Worm (Caenorhabditis elegans) whole organism, early embryonic: ENCODE measurements around the gene F36H9.4.

Experiments used
- B0310.2 ChIP-seq: sonication (generic microtip); optimal IDR thresholded peaks from 2 replicates; lab custom pipeline; 2016; ENCODE audit warnings: mild to moderate bottlenecking, missing genetic modification characterization, missing compliant biosample characterization
- F13C5.2 ChIP-seq: sonication (generic microtip); optimal IDR thresholded peaks from 2 replicates; lab custom pipeline; 2017; ENCODE audit warnings: mild to moderate bottlenecking, missing genetic modification characterization, inconsistent platforms, missing compliant biosample characterization
- aly-1 ChIP-seq: sonication (generic microtip); optimal IDR thresholded peaks from 2 replicates; lab custom pipeline; 2016; ENCODE audit warnings: missing genetic modification characterization, missing compliant biosample characterization
- ama-1 ChIP-seq: fragments of 150-350 bp; optimal IDR thresholded peaks from 2 replicates; lab custom pipeline; 2014
- ceh-13 ChIP-seq: fragments of 200-800 bp; sonication (Bioruptor generic); optimal IDR thresholded peaks from 2 replicates; lab custom pipeline; 2018; ENCODE audit warnings: mild to moderate bottlenecking, missing genetic modification characterization, missing compliant biosample characterization
- ceh-36 ChIP-seq: sonication (generic microtip); optimal IDR thresholded peaks from 2 replicates; lab custom pipeline; 2016; ENCODE audit warnings: missing genetic modification characterization, inconsistent platforms, missing compliant biosample characterization
- ets-7 ChIP-seq: sonication (generic microtip); optimal IDR thresholded peaks from 2 replicates; lab custom pipeline; 2016; ENCODE audit warnings: missing genotype, missing genetic modification characterization, missing compliant biosample characterization
- flt-1 ChIP-seq: fragments of 200-800 bp; sonication (Bioruptor generic); IDR thresholded peaks from 2 replicates; pipeline ENCODE4 v1.3.6; 2022; ENCODE audit warnings: missing genetic modification characterization, missing compliant biosample characterization
- hmbx-1 ChIP-seq: sonication (generic microtip); optimal IDR thresholded peaks from 2 replicates; lab custom pipeline; 2016; ENCODE audit warnings: mild to moderate bottlenecking, missing genetic modification characterization, missing compliant biosample characterization
- hmg-4 ChIP-seq: fragments of 200-800 bp; sonication (Bioruptor generic); optimal IDR thresholded peaks from 2 replicates; lab custom pipeline; 2018; ENCODE audit warnings: mild to moderate bottlenecking, missing genetic modification characterization, missing compliant biosample characterization
- hnd-1 ChIP-seq: sonication (generic microtip); optimal IDR thresholded peaks from 2 replicates; lab custom pipeline; 2016; ENCODE audit warnings: missing genetic modification characterization, missing compliant biosample characterization
- pes-1 ChIP-seq: fragments of 200-800 bp; sonication (Bioruptor generic); IDR thresholded peaks from 2 replicates; pipeline ENCODE4 v1.3.6; 2022; ENCODE audit warnings: missing genetic modification reagents, missing genetic modification characterization, missing compliant biosample characterization
- scrt-1 ChIP-seq: fragments of 200-800 bp; sonication (Bioruptor generic); IDR thresholded peaks from 2 replicates; pipeline ENCODE4 v1.3.6; 2022; ENCODE audit warnings: missing genetic modification characterization, missing compliant biosample characterization
- sea-1 ChIP-seq: fragments of 200-800 bp; sonication (Bioruptor generic); conservative IDR thresholded peaks from 2 replicates; pipeline ENCODE4 v1.3.6; 2022; ENCODE audit warnings: missing genetic modification characterization, missing compliant biosample characterization
- tbx-11 ChIP-seq: fragments of 200-800 bp; sonication (Bioruptor generic); IDR thresholded peaks from 2 replicates; pipeline ENCODE4 v1.3.6; 2022; ENCODE audit warnings: missing genetic modification characterization, missing compliant biosample characterization
- tbx-37 ChIP-seq: fragments of 200-800 bp; sonication (Bioruptor generic); conservative IDR thresholded peaks from 2 replicates; pipeline ENCODE4 v1.3.6; 2022; ENCODE audit warnings: missing genetic modification reagents, missing genetic modification characterization, missing compliant biosample characterization
- tra-4 ChIP-seq: sonication (generic microtip); optimal IDR thresholded peaks from 2 replicates; lab custom pipeline; 2017; ENCODE audit warnings: missing genetic modification characterization, missing compliant biosample characterization

Gene F36H9.4

DNA sequence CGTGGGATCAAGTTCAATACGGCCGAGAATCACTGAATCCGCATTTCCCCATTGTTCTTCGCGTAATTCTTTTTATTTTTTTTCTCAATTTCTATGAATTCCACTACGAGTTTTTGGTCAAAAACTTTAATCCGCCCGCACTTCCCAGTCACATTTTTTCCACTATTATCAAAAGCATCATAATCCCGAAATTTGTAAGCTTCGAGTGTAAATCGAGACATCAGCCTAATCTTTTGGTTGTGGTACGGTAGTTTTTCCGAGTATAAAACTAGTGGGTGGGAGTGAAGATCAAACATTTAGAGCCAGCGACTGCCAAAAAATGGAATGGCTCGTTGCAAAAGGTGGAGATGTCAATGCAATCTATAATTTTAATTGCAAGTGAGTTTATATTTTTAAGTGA, 28.1 kb upstream of the F36H9.4 start, which contains the start of gene srt-42:
Gene srt-42 (plus strand): TSS at position 301 of the 400 bp plus-strand sequence.
- no peak for TF ChIP-seq sea-1
- TF ChIP-seq scrt-1 (GFP tag; lab: Robert Waterston, UW) = no peak
- no peak for TF ChIP-seq tra-4
- TF ChIP-seq hmbx-1 = no peak
- TF ChIP-seq F13C5.2 (tag; lab: Kevin White, UChicago) = no peak
- no peak for TF ChIP-seq pes-1
- no peak for TF ChIP-seq flt-1 (GFP tag; lab: Robert Waterston, UW)
- no peak for TF ChIP-seq aly-1 (tag; lab: Kevin White, UChicago)
- TF ChIP-seq tbx-37 (GFP tag; lab: Robert Waterston, UW) = no peak
- no peak for TF ChIP-seq ceh-36 (tag; lab: Kevin White, UChicago)
- TF ChIP-seq tbx-11 = no peak
- no peak for TF ChIP-seq hnd-1 (tag; lab: Kevin White, UChicago)
- TF ChIP-seq ama-1 (lab: Kevin White, UChicago) = no peak
- TF ChIP-seq hmg-4 = no peak
- TF ChIP-seq B0310.2 (tag; lab: Kevin White, UChicago) = no peak

DNA sequence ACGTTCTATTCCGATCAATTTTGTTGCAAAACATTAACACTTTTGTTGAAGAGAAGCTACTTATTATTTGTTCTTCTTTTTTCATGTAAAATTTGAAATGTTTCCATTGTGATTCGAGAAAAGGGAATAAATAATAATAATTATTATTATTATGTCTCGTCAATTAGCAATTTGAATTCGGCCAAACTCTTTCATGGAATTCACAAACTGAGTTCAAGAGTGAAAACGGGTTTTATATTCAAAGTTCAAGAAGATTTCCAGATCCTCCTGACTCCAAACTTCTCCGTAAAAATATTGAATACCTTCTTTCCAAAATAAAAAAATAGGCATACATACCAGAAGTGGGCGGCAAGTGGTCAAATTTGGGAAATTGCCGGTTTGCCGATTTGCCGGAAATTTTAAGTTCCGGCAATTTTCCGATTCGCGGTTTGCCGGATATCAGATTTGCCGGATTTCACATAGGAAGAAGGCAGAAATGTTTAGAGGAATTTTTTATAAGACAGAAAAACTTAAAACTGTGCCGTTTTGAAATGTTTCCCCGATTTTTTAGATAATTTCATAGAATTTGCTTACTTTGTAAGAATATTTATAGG, 26.8 kb upstream of the F36H9.4 start:
- TF ChIP-seq sea-1 (0 out of 2 replicates have a peak, but pooled peaks have one; percentile 16), ets-7 (tag; lab: Kevin White, UChicago) (no peak)

DNA sequence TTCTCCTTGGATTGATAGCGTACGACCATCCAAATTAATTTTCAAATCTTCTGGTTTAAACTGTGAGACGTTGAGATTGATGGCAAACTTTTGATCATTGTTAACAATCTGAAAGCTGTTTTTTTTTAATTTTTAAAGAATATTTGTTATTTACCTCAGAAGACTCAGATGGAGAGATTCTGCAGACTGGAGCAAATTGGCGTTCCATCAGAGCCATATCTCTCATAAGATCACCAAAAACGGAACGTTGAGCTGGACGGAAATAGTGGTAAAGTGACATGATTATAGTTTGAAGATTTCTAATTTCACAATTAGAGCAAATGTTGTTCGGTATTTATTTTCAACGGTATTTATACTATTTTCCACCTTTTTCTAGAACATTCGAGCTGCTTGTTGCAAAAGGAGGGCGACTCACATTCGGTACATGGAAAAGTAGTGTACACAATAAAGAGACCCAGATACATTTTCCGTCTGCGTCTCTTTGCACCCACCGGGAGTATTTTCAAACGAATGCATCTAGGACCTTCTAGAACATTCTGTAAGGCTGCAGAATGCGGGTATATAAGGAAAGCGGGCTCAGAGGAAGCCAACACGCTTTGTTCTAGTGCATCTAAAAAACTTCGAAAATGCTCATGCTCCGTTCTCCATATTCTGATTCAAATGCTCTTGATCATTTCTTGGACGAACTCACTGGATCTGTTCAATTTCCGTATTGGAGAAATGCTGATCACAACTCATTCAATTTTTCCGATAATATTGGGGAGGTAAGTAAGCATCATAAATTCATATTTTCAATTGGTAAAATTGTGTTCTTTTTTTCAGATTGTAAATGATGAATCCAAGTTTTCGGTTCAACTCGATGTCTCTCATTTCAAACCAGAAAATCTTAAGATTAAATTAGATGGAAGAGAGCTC, 25.9 kb upstream of the F36H9.4 start, which contains the start of the genes hsp-16.2 and hsp-16.41:
Gene hsp-16.2 (minus strand): TSS at position 313 of the 915 bp plus-strand sequence.
Gene hsp-16.41 (plus strand): TSS at position 534 of the 915 bp plus-strand sequence.
- TF ChIP-seq ama-1 (lab: Kevin White, UChicago) (peak; percentile 76), tra-4 (no peak)

DNA sequence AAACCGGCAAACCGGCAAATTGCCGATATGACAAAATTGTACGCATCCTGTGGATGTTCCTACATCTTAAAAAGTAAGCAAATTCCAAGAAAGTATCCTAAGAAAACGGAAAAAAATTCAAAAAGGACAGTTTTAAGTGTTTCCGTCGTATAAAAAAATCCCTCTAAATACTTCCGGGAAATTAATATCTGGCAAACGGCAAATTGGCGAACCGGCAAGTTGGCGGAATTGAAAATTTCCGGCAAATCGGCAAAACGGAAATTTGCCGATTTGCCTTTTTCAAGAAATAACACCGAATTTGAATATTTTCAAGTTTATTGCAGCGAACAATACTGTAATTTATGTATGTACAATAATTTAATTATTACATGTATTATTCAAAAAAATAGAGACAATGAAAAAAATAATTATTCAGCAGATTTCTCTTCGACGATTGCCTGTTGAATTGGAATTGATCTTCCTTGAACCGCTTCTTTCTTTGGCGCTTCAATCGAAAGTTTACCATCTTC, 25.1 kb upstream of the F36H9.4 start:
- TF ChIP-seq aly-1 (tag; lab: Kevin White, UChicago) (no peak), ama-1 (lab: Kevin White, UChicago) (no peak), B0310.2 (tag; lab: Kevin White, UChicago) (no peak), ets-7 (tag; lab: Kevin White, UChicago) (no peak), ceh-36 (tag; lab: Kevin White, UChicago) (no peak)

DNA sequence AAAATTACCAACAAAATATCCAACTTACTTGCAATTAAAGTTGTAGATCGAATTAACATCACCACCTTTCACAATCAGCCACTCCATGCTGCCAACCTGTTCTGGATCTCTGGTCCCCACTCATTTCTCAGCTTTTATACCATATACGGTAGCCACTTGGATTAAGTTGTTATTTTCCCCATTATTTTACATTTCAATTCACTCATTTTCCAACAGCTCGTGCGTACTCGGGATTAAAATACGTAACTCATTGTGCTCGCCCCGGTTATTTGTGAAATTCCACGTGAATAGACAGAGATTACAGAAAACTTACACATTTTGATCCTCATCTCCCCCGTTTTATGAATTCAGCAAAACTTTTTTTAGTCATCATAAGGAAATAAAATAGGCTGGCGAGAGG, 24.0 kb upstream of the F36H9.4 start, which contains the start of gene srt-41:
Gene srt-41 (minus strand): TSS at position 101 of the 400 bp plus-strand sequence.
- TF ChIP-seq ceh-13 = no peak

DNA sequence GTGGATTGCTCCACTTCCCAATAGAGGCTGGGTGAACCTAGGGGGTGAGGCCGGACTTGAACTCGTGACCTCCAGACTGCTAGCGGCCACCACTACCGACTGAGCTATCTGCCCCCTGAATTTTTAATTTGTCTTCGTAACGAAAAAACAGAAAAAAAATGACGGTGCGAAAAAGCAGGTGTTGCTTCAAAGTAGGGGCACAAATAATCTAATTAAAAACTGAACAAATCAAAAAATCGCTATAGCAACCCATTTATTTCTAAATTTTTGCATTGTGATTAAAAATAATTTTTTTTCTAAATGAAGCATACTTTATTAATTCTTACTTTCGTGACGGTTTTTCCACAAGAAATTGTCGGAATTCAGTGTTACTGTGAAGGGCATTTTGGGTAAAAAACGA, 18.9 kb upstream of the F36H9.4 start, which contains the start of gene F36H9.10:
Gene F36H9.10 (plus strand): TSS at position 301 of the 400 bp plus-strand sequence.
- TF ChIP-seq F13C5.2 (tag; lab: Kevin White, UChicago) (no peak), scrt-1 (GFP tag; lab: Robert Waterston, UW) (no peak), tra-4 (no peak), B0310.2 (tag; lab: Kevin White, UChicago) (no peak), sea-1 (no peak), hmbx-1 (no peak), ceh-36 (tag; lab: Kevin White, UChicago) (no peak), ama-1 (lab: Kevin White, UChicago) (no peak), ets-7 (tag; lab: Kevin White, UChicago) (no peak), tbx-37 (GFP tag; lab: Robert Waterston, UW) (no peak)

DNA sequence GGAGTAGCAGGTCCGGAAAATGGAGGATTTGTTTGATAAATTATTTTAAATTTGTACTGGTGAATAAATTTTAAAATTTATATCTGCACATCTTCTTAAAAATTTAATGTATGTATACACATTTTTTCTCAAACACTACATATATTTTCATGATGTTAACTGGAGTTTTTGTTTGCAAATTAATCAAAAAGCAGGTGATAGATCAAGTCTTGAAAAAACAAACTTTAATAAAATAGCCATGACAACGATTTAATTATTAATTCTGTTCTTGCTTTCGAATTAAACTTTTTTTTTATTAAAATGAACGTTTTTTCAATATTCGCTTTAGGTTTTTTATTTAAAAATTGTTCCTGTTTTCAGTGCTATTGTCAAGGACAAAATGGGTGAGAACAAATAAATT, 15.2 kb upstream of the F36H9.4 start, which contains the start of gene F36H9.1:
Gene F36H9.1 (plus strand): TSS at position 301 of the 400 bp plus-strand sequence.
- TF ChIP-seq tbx-37 (GFP tag; lab: Robert Waterston, UW) = no peak
- TF ChIP-seq sea-1 = no peak
- TF ChIP-seq pes-1 = no peak
- no peak for TF ChIP-seq hmg-4
- TF ChIP-seq B0310.2 (tag; lab: Kevin White, UChicago) = no peak
- no peak for TF ChIP-seq aly-1 (tag; lab: Kevin White, UChicago)
- no peak for TF ChIP-seq hmbx-1
- no peak for TF ChIP-seq flt-1 (GFP tag; lab: Robert Waterston, UW)
- no peak for TF ChIP-seq tra-4
- no peak for TF ChIP-seq ceh-36 (tag; lab: Kevin White, UChicago)
- TF ChIP-seq tbx-11 = no peak
- TF ChIP-seq scrt-1 (GFP tag; lab: Robert Waterston, UW) = no peak
- no peak for TF ChIP-seq hnd-1 (tag; lab: Kevin White, UChicago)
- TF ChIP-seq ets-7 (tag; lab: Kevin White, UChicago) = no peak
- no peak for TF ChIP-seq F13C5.2 (tag; lab: Kevin White, UChicago)
- TF ChIP-seq ama-1 (lab: Kevin White, UChicago) = no peak
- no peak for TF ChIP-seq ceh-13

DNA sequence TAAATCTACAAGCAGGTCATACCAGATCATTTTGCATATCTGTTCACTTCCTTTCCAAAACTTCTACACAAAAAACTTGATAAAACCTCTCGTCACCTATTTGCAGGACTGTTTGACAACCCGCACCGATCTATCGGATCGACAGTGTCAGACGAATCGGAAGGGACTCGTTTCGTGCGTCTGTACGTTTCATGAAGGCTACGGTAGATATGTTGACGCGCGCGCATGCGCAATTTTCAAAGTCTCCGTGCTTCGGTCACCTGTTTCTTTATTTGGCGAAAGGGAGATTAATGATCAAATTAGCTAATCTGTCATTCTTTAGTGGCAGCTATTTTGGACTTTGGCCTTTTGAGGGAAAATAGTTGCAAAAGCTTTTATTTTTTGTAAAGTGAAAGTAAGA, 10.5 kb upstream of the F36H9.4 start:
- TF ChIP-seq tra-4 = no peak
- TF ChIP-seq B0310.2 (tag; lab: Kevin White, UChicago) = no peak
- no peak for TF ChIP-seq tbx-37 (GFP tag; lab: Robert Waterston, UW)
- TF ChIP-seq ceh-36 (tag; lab: Kevin White, UChicago) = no peak
- no peak for TF ChIP-seq tbx-11
- TF ChIP-seq hnd-1 (tag; lab: Kevin White, UChicago) = no peak
- TF ChIP-seq aly-1 (tag; lab: Kevin White, UChicago) = no peak
- TF ChIP-seq hmbx-1 = no peak
- no peak for TF ChIP-seq F13C5.2 (tag; lab: Kevin White, UChicago)
- no peak for TF ChIP-seq ceh-13
- no peak for TF ChIP-seq flt-1 (GFP tag; lab: Robert Waterston, UW)
- TF ChIP-seq scrt-1 (GFP tag; lab: Robert Waterston, UW) = no peak
- no peak for TF ChIP-seq sea-1
- TF ChIP-seq ama-1 (lab: Kevin White, UChicago) = no peak
- TF ChIP-seq pes-1 = no peak
